Fruit fly (Drosophila melanogaster) whole organism, embryonic: Measurements from ENCODE around the gene CG11951.

ENCODE experiments used
- ATbp ChIP-seq: fragments of 200-800 bp; sonication (Bioruptor generic); optimal IDR thresholded peaks from 2 replicates; lab custom pipeline; 2017; ENCODE audit warnings: missing biosample characterization, mild to moderate bottlenecking, missing genetic modification characterization, missing genetic modification reagents
- Adf1 ChIP-seq: fragments of 200-800 bp; sonication (Bioruptor generic); IDR thresholded peaks from 2 replicates; pipeline ENCODE4 v1.3.6; 2022; ENCODE audit warnings: missing biosample characterization, missing genetic modification characterization
- B-H1 ChIP-seq: fragments of 200-800 bp; sonication (Bioruptor generic); IDR thresholded peaks from 3 replicates; pipeline ENCODE4 v1.3.6; 2022; ENCODE audit warnings: missing biosample characterization, missing genetic modification characterization
- BEAF-32 ChIP-seq: fragments of 200-800 bp; sonication (Bioruptor generic); optimal IDR thresholded peaks from 3 replicates; lab custom pipeline; 2017; ENCODE audit warnings: missing biosample characterization, missing genetic modification characterization, mild to moderate bottlenecking, moderate library complexity, missing genetic modification reagents
- CG10209 ChIP-seq: fragments of 200-800 bp; sonication (Bioruptor generic); optimal IDR thresholded peaks from 3 replicates; lab custom pipeline; 2017; ENCODE audit warnings: missing biosample characterization, mild to moderate bottlenecking, missing genetic modification characterization, missing genetic modification reagents
- CG10654 ChIP-seq: fragments of 200-800 bp; sonication (Bioruptor generic); optimal IDR thresholded peaks from 2 replicates; lab custom pipeline; 2016; ENCODE audit warnings: missing biosample characterization, missing genetic modification characterization
- CG10979 ChIP-seq: fragments of 200-800 bp; sonication (Bioruptor generic); optimal IDR thresholded peaks from 2 replicates; lab custom pipeline; 2018; ENCODE audit warnings: missing biosample characterization, mild to moderate bottlenecking, missing genetic modification characterization, moderate library complexity
- CG11093 ChIP-seq: fragments of 200-800 bp; sonication (Bioruptor generic); IDR thresholded peaks from 3 replicates; pipeline ENCODE4 v1.3.6; 2022; ENCODE audit warnings: missing biosample characterization, missing genetic modification characterization
- CG12071 ChIP-seq: fragments of 200-800 bp; sonication (Bioruptor generic); optimal IDR thresholded peaks from 3 replicates; lab custom pipeline; 2018; ENCODE audit warnings: missing biosample characterization, mild to moderate bottlenecking, missing genetic modification characterization
- CG14667 ChIP-seq: fragments of 200-800 bp; sonication (Bioruptor generic); IDR thresholded peaks from 2 replicates; pipeline ENCODE4 v1.3.6; 2022; ENCODE audit warnings: missing biosample characterization, missing genetic modification characterization
- CG15011 ChIP-seq: fragments of 200-800 bp; sonication (Bioruptor generic); optimal IDR thresholded peaks from 3 replicates; lab custom pipeline; 2018; ENCODE audit warnings: missing biosample characterization, mild to moderate bottlenecking, missing genetic modification characterization
- CG1602 ChIP-seq: fragments of 200-800 bp; sonication (Bioruptor generic); optimal IDR thresholded peaks from 3 replicates; lab custom pipeline; 2016; ENCODE audit warnings: missing biosample characterization, missing genetic modification characterization
- CG30403 ChIP-seq: fragments of 200-800 bp; sonication (Bioruptor generic); optimal IDR thresholded peaks from 3 replicates; lab custom pipeline; 2016; ENCODE audit warnings: missing biosample characterization, missing genetic modification characterization
- CG33557 ChIP-seq: fragments of 200-800 bp; sonication (Bioruptor generic); optimal IDR thresholded peaks from 2 replicates; lab custom pipeline; 2019; ENCODE audit warnings: missing biosample characterization, mild to moderate bottlenecking, missing genetic modification characterization, moderate library complexity
- CG3838 ChIP-seq: fragments of 200-800 bp; sonication (Bioruptor generic); optimal IDR thresholded peaks from 3 replicates; lab custom pipeline; 2016; ENCODE audit warnings: missing biosample characterization, missing genetic modification characterization
- CG4328 ChIP-seq: fragments of 200-800 bp; sonication (Bioruptor generic); optimal IDR thresholded peaks from 3 replicates; lab custom pipeline; 2017; ENCODE audit warnings: missing biosample characterization, missing genetic modification reagents, missing genetic modification characterization
- CG4404 ChIP-seq: fragments of 200-800 bp; sonication (Bioruptor generic); IDR thresholded peaks from 2 replicates; pipeline ENCODE4 v1.3.6; 2022; ENCODE audit warnings: missing biosample characterization, missing genetic modification characterization
- CG4707 ChIP-seq: fragments of 200-800 bp; sonication (Bioruptor generic); optimal IDR thresholded peaks from 2 replicates; lab custom pipeline; 2018; ENCODE audit warnings: missing biosample characterization, mild to moderate bottlenecking, missing genetic modification characterization, moderate library complexity
- CG6654 ChIP-seq: fragments of 200-800 bp; sonication (Bioruptor generic); optimal IDR thresholded peaks from 2 replicates; lab custom pipeline; 2017; ENCODE audit warnings: missing biosample characterization, mild to moderate bottlenecking, missing genetic modification characterization
- CG6683 ChIP-seq: fragments of 200-800 bp; sonication (Bioruptor generic); optimal IDR thresholded peaks from 2 replicates; lab custom pipeline; 2017; ENCODE audit warnings: missing biosample characterization, mild to moderate bottlenecking, missing genetic modification characterization, missing genetic modification reagents
- CG9215 ChIP-seq: fragments of 200-800 bp; sonication (Bioruptor generic); IDR thresholded peaks from 2 replicates; pipeline ENCODE4 v1.3.6; 2022; ENCODE audit warnings: missing biosample characterization, missing genetic modification characterization
- CTCF ChIP-seq: fragments of 200-800 bp; sonication (Bioruptor generic); optimal IDR thresholded peaks from 2 replicates; lab custom pipeline; 2017; ENCODE audit warnings: missing biosample characterization, mild to moderate bottlenecking, missing genetic modification characterization, moderate library complexity
- Dad ChIP-seq: fragments of 200-800 bp; sonication (Bioruptor generic); optimal IDR thresholded peaks from 3 replicates; lab custom pipeline; 2016; ENCODE audit warnings: missing biosample characterization, missing genetic modification characterization
- Ets97D ChIP-seq: fragments of 200-800 bp; sonication (Bioruptor generic); optimal IDR thresholded peaks from 3 replicates; lab custom pipeline; 2016; ENCODE audit warnings: missing biosample characterization, missing genetic modification characterization
- Fer2 ChIP-seq: fragments of 200-800 bp; sonication (Bioruptor generic); optimal IDR thresholded peaks from 2 replicates; lab custom pipeline; 2018; ENCODE audit warnings: missing biosample characterization, mild to moderate bottlenecking, missing genetic modification characterization, moderate library complexity
- Hand ChIP-seq: fragments of 200-800 bp; sonication (Bioruptor generic); optimal IDR thresholded peaks from 2 replicates; lab custom pipeline; 2017; ENCODE audit warnings: mild to moderate bottlenecking, missing biosample characterization, missing genetic modification reagents, missing genetic modification characterization
- Med ChIP-seq: fragments of 200-800 bp; sonication (Bioruptor generic); peaks from one replicate; lab custom pipeline; 2016; ENCODE audit warnings: missing biosample characterization, missing genetic modification characterization, mild to moderate bottlenecking, inconsistent platforms, moderate library complexity
- PHDP ChIP-seq: fragments of 200-800 bp; sonication (Bioruptor generic); optimal IDR thresholded peaks from 3 replicates; lab custom pipeline; 2018; ENCODE audit warnings: missing biosample characterization, mild to moderate bottlenecking, missing genetic modification characterization, moderate library complexity
- Sin3A ChIP-seq: fragments of >200 bp; optimal IDR thresholded peaks from 2 replicates; lab custom pipeline; 2018
- Sox100B ChIP-seq: fragments of 200-800 bp; sonication (Bioruptor generic); optimal IDR thresholded peaks from 3 replicates; lab custom pipeline; 2018; ENCODE audit warnings: missing biosample characterization, mild to moderate bottlenecking, missing genetic modification characterization
- Tbp ChIP-seq: fragments of >200 bp; optimal IDR thresholded peaks from 2 replicates; lab custom pipeline; 2018; ENCODE audit warnings: missing biosample characterization, missing genetic modification characterization
- Trl ChIP-seq, 3 experiments: fragments of >200 bp in 2 of 3; fragments of 200-800 bp in 1 of 3; sonication (Bioruptor generic) in 1 of 3; optimal IDR thresholded peaks; 2 replicates in 1 of 3; 3 replicates in 2 of 3; lab custom pipeline; 2016 to 2017; ENCODE audit warnings: missing biosample characterization in 1 of 3, missing genetic modification characterization in 1 of 3
- al ChIP-seq: fragments of 200-800 bp; sonication (Bioruptor generic); IDR thresholded peaks from 2 replicates; pipeline ENCODE4 v1.3.6; 2022; ENCODE audit warnings: missing biosample characterization, missing genetic modification characterization
- bab2 ChIP-seq: fragments of 200-800 bp; sonication (Bioruptor generic); optimal IDR thresholded peaks from 2 replicates; lab custom pipeline; 2016; ENCODE audit warnings: missing biosample characterization, missing genetic modification characterization
- btn ChIP-seq: fragments of 200-800 bp; sonication (Bioruptor generic); optimal IDR thresholded peaks from 2 replicates; lab custom pipeline; 2016; ENCODE audit warnings: missing biosample characterization, missing genetic modification characterization
- ci ChIP-seq: fragments of 200-800 bp; sonication (Bioruptor generic); IDR thresholded peaks from 3 replicates; pipeline ENCODE4 v1.3.6; 2022; ENCODE audit warnings: missing biosample characterization, missing genetic modification characterization
- dan ChIP-seq: fragments of 200-800 bp; sonication (Bioruptor generic); IDR thresholded peaks from 2 replicates; pipeline ENCODE4 v1.3.6; 2022; ENCODE audit warnings: missing biosample characterization, missing genetic modification characterization
- ewg ChIP-seq: fragments of 200-800 bp; sonication (Bioruptor generic); optimal IDR thresholded peaks from 3 replicates; lab custom pipeline; 2017; ENCODE audit warnings: mild to moderate bottlenecking, missing biosample characterization, missing genetic modification reagents, missing genetic modification characterization
- fd102C ChIP-seq: fragments of 200-800 bp; sonication (Bioruptor generic); optimal IDR thresholded peaks from 2 replicates; lab custom pipeline; 2018; ENCODE audit warnings: missing biosample characterization, mild to moderate bottlenecking, missing genetic modification characterization, moderate library complexity
- inv ChIP-seq: fragments of 200-800 bp; sonication (Bioruptor generic); IDR thresholded peaks from 2 replicates; pipeline ENCODE4 v1.3.6; 2022; ENCODE audit warnings: missing biosample characterization, missing genetic modification characterization; ENCODE audit not compliant: partially characterized antibody
- jing ChIP-seq: fragments of 200-800 bp; sonication (Bioruptor generic); optimal IDR thresholded peaks from 2 replicates; lab custom pipeline; 2018; ENCODE audit warnings: missing biosample characterization, mild to moderate bottlenecking, missing genetic modification characterization
- lilli ChIP-seq: fragments of 200-800 bp; sonication (Bioruptor generic); optimal IDR thresholded peaks from 3 replicates; lab custom pipeline; 2016; ENCODE audit warnings: missing biosample characterization, missing genetic modification characterization
- odd ChIP-seq: fragments of 200-800 bp; sonication (Bioruptor generic); optimal IDR thresholded peaks from 2 replicates; lab custom pipeline; 2017; ENCODE audit warnings: missing biosample characterization, mild to moderate bottlenecking, missing genetic modification characterization
- p53 ChIP-seq: fragments of 200-800 bp; sonication (Bioruptor generic); optimal IDR thresholded peaks from 2 replicates; lab custom pipeline; 2016; ENCODE audit warnings: missing biosample characterization, missing genetic modification characterization
- repo ChIP-seq: fragments of 200-800 bp; sonication (Bioruptor generic); optimal IDR thresholded peaks from 2 replicates; lab custom pipeline; 2016; ENCODE audit warnings: missing biosample characterization, missing genetic modification characterization
- run ChIP-seq: fragments of 200-800 bp; sonication (Bioruptor generic); optimal IDR thresholded peaks from 3 replicates; lab custom pipeline; 2018; ENCODE audit warnings: missing biosample characterization, mild to moderate bottlenecking, missing genetic modification characterization
- sim ChIP-seq: fragments of 200-800 bp; sonication (Bioruptor generic); IDR thresholded peaks from 2 replicates; pipeline ENCODE4 v1.3.6; 2022; ENCODE audit warnings: missing biosample characterization, missing genetic modification characterization
- sna ChIP-seq: fragments of 200-800 bp; sonication (Bioruptor generic); IDR thresholded peaks from 2 replicates; pipeline ENCODE4 v1.3.6; 2022; ENCODE audit warnings: missing biosample characterization, missing genetic modification characterization; ENCODE audit not compliant: partially characterized antibody
- sr ChIP-seq: fragments of 200-800 bp; sonication (Bioruptor generic); IDR thresholded peaks from 3 replicates; pipeline ENCODE4 v1.3.6; 2022; ENCODE audit warnings: missing biosample characterization, missing genetic modification characterization
- trem ChIP-seq: fragments of 200-800 bp; optimal IDR thresholded peaks from 3 replicates; lab custom pipeline; 2019; ENCODE audit warnings: missing biosample characterization, mild to moderate bottlenecking, missing genetic modification characterization, moderate library complexity
- unc-4 ChIP-seq: fragments of 200-800 bp; sonication (Bioruptor generic); IDR thresholded peaks from 2 replicates; pipeline ENCODE4 v1.3.6; 2022; ENCODE audit warnings: missing biosample characterization, missing genetic modification characterization; ENCODE audit not compliant: partially characterized antibody
- wor ChIP-seq: fragments of 200-800 bp; sonication (Bioruptor generic); IDR thresholded peaks from 2 replicates; pipeline ENCODE4 v1.3.6; 2022; ENCODE audit warnings: missing biosample characterization, missing genetic modification characterization

Gene CG11951

DNA sequence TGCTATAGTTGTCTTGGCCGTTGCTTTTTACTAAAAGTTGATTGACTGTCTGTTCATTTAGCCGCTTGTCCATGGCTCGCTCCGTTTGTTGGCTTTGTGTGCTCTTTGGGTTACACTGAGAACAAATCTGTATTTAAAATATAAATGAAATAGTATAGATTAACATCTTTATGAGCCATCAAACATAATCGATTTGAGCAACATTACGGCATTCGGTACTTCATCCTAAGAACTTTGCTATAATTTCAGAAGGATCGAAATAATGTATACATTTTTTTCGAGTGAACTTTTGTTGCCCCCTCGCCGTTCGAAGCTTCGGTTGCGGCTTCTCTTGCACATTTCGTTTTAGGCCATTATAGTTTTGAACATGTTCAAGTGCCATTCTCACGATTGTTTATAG is 30.5 kb downstream of the CG11951 start (continued):
- TF ChIP-seq CG10209 (GFP tag; lab: Kevin White, UChicago) (peak; percentile 70), Sin3A (lab: Kevin White, UChicago) (no peak), Trl (optimal IDR thresholded peaks at IDR 0.05; lab: Kevin White, UChicago) (no peak), Trl (GFP tag; optimal IDR thresholded peaks at IDR 0.05; lab: Kevin White, UChicago) (peak; percentile 30), dan (no peak), Hand (GFP tag; lab: Kevin White, UChicago) (no peak), ewg (peak; percentile 60), wor (0 out of 2 replicates have a peak, but pooled peaks have one; percentile 21), ATbp (GFP tag; lab: Kevin White, UChicago) (peak; percentile 83), bab2 (GFP tag; lab: Kevin White, UChicago) (peak; percentile 33), CG12071 (GFP tag; lab: Kevin White, UChicago) (peak; percentile 66), CG3838 (GFP tag; lab: Kevin White, UChicago) (peak; percentile 39), p53 (no peak), PHDP (tag; lab: Kevin White, UChicago) (peak; percentile 77), CG15011 (peak; percentile 40), CG10979 (tag; lab: Kevin White, UChicago) (peak; percentile 83), Tbp (GFP tag; lab: Kevin White, UChicago) (no peak), trem (tag; lab: Kevin White, UChicago) (peak; percentile 63), lilli (peak; percentile 34), CG1602 (peak; percentile 40), al (GFP tag; lab: Robert Waterston, UW) (no peak), Fer2 (tag; lab: Kevin White, UChicago) (no peak), BEAF-32 (no peak), CG11093 (GFP tag; lab: Robert Waterston, UW) (no peak), CG6654 (GFP tag; lab: Kevin White, UChicago) (no peak), CG4707 (GFP tag; lab: Kevin White, UChicago) (peak; percentile 71), Adf1 (no peak), CG4404 (GFP tag; lab: Robert Waterston, UW) (no peak), inv (no peak), Dad (no peak), btn (no peak), sr (GFP tag; lab: Robert Waterston, UW) (peak; percentile 23; the same call in 1 of the 3 replicates), Sox100B (GFP tag; lab: Kevin White, UChicago) (peak; percentile 59), unc-4 (GFP tag; lab: Robert Waterston, UW) (no peak), CG9215 (no peak), Ets97D (GFP tag; lab: Kevin White, UChicago) (no peak), CG33557 (GFP tag; lab: Kevin White, UChicago) (peak; percentile 14), fd102C (GFP tag; lab: Kevin White, UChicago) (no peak), CG30403 (GFP tag; lab: Kevin White, UChicago) (peak; percentile 61), CG6683 (GFP tag; lab: Kevin White, UChicago) (peak; percentile 29), sim (no peak), CTCF (no peak), ci (peak; percentile 89), odd (GFP tag; lab: Kevin White, UChicago) (peak; percentile 67), B-H1 (GFP tag; lab: Robert Waterston, UW) (peak; percentile 59; the same call in 2 of the 3 replicates), run (tag; lab: Kevin White, UChicago) (peak; percentile 55), Med (GFP tag; lab: Kevin White, UChicago) (peak; percentile 88), CG14667 (peak; percentile 37), CG4328 (GFP tag; lab: Kevin White, UChicago) (no peak), jing (GFP tag; lab: Kevin White, UChicago) (peak; percentile 61), repo (GFP tag; lab: Kevin White, UChicago) (no peak), sna (GFP tag; lab: Robert Waterston, UW) (no peak), CG10654 (GFP tag; lab: Kevin White, UChicago) (peak; percentile 43)
